Worm (Caenorhabditis elegans): ENCODE measurements around the gene srx-43.

The srx-43 gene

DNA sequence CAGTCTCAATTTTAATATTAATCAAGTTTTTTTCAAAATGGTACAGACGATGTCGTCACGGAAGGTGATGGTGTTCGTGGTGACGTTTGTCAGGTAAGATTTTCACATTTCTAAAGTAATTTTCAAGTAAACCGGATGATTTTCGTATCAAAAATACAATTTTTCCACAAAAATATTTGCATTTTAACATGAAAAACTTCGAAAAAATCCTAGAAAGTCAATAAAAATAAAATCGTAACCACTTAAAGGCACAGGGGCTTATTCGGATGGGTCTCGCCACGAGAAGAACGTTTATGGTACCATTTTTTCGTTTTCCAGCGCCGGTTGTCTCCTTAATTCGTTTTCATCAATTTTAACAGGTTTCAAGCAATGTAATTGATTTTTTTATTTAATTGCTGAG is 6.5 kb downstream of the srx-43 start, which contains the start of gene T10C6.6:
TSS of gene T10C6.6 (plus strand) at position 27 of the 400 bp plus-strand sequence.
- TF ChIP-seq elt-2 (tag; optimal IDR thresholded peaks at IDR 0.05), result peak; percentile 44
- no peak for TF ChIP-seq tbx-7 (tag; optimal IDR thresholded peaks at IDR 0.05)

- no peak for TF ChIP-seq madf-2 (tag; optimal IDR thresholded peaks at IDR 0.05)
- no peak for TF ChIP-seq syd-9 (tag; optimal IDR thresholded peaks at IDR 0.05)
- no peak for TF ChIP-seq nhr-11 (tag; optimal IDR thresholded peaks at IDR 0.05)
- no peak for TF ChIP-seq ceh-22 (tag; optimal IDR thresholded peaks at IDR 0.05)
- TF ChIP-seq C38D4.7 (GFP tag; optimal IDR thresholded peaks at IDR 0.05), result no peak
- TF ChIP-seq ceh-14 (tag; optimal IDR thresholded peaks at IDR 0.05), result no peak
- no peak for TF ChIP-seq ceh-19 (GFP tag; optimal IDR thresholded peaks at IDR 0.05)
- no peak for TF ChIP-seq ahr-1 (tag; optimal IDR thresholded peaks at IDR 0.05)
- no peak for TF ChIP-seq hlh-15 (tag; optimal IDR thresholded peaks at IDR 0.05)
Measured at ce11 chrV:16024917-16025316, 7.1 kb downstream of the srx-43 start.

- no peak for TF ChIP-seq ref-2 (tag; optimal IDR thresholded peaks at IDR 0.05)
- TF ChIP-seq nhr-232 (tag; optimal IDR thresholded peaks at IDR 0.05), result no peak
- no peak for TF ChIP-seq pros-1 (tag; optimal IDR thresholded peaks at IDR 0.05)
- TF ChIP-seq ceh-14 (tag; optimal IDR thresholded peaks at IDR 0.05), result no peak
- TF ChIP-seq K02D7.2 (tag; optimal IDR thresholded peaks at IDR 0.05), result no peak
- TF ChIP-seq ttx-3 (tag; optimal IDR thresholded peaks at IDR 0.05), result no peak
- no peak for TF ChIP-seq ets-4 (tag; optimal IDR thresholded peaks at IDR 0.05)
- TF ChIP-seq unc-55 (GFP tag; optimal IDR thresholded peaks at IDR 0.05), result no peak
- TF ChIP-seq unc-86 (tag; optimal IDR thresholded peaks at IDR 0.05), result no peak
- no peak for TF ChIP-seq fkh-10 (GFP tag; optimal IDR thresholded peaks at IDR 0.05)
- TF ChIP-seq T23F11.4 (GFP tag; optimal IDR thresholded peaks at IDR 0.05), result no peak
Measured at ce11 chrV:16029237-16029636, 11.5 kb downstream of the srx-43 start.

ce11 chrV:16031571-16031970 is 13.8 kb downstream of the srx-43 start, which contains the start of gene T10C6.7:
Gene T10C6.7 (minus strand): TSS chrV:16031713.
- TF ChIP-seq dve-1 (tag; optimal IDR thresholded peaks at IDR 0.05) (no peak), ceh-31 (tag; optimal IDR thresholded peaks at IDR 0.05) (no peak)

ce11 chrV:16032761-16033160 is 15.0 kb downstream of the srx-43 start, which contains the start of gene T10C6.16:
Gene T10C6.16 (minus strand): TSS chrV:16033005.
- TF ChIP-seq sox-4 (tag; optimal IDR thresholded peaks at IDR 0.05), result no peak
- no peak for TF ChIP-seq lin-11 (tag; optimal IDR thresholded peaks at IDR 0.05)
- no peak for TF ChIP-seq unc-42 (tag; optimal IDR thresholded peaks at IDR 0.05)
- TF ChIP-seq C08G9.2 (tag; optimal IDR thresholded peaks at IDR 0.05), result no peak
- TF ChIP-seq madf-2 (tag; optimal IDR thresholded peaks at IDR 0.05), result no peak
- TF ChIP-seq ceh-6 (GFP tag; optimal IDR thresholded peaks at IDR 0.05), result no peak
- no peak for TF ChIP-seq zip-5 (tag; optimal IDR thresholded peaks at IDR 0.05)
- no peak for TF ChIP-seq ceh-9 (tag; optimal IDR thresholded peaks at IDR 0.05)
- TF ChIP-seq ceh-30 (tag; optimal IDR thresholded peaks at IDR 0.05), result no peak
- no peak for TF ChIP-seq ceh-34 (tag; optimal IDR thresholded peaks at IDR 0.05)
- TF ChIP-seq elt-4 (tag; optimal IDR thresholded peaks at IDR 0.05), result no peak
- TF ChIP-seq hlh-30 (tag; optimal IDR thresholded peaks at IDR 0.05; ENCODE audit: insufficient read depth), result no peak
- no peak for TF ChIP-seq unc-86 (tag; optimal IDR thresholded peaks at IDR 0.05)
- no peak for TF ChIP-seq ceh-22 (tag; optimal IDR thresholded peaks at IDR 0.05)
- TF ChIP-seq ceh-19 (GFP tag; optimal IDR thresholded peaks at IDR 0.05), result no peak
- no peak for TF ChIP-seq nhr-232 (tag; optimal IDR thresholded peaks at IDR 0.05)

- no peak for TF ChIP-seq odd-2 (tag; optimal IDR thresholded peaks at IDR 0.05)
- TF ChIP-seq nfya-1 (tag; optimal IDR thresholded peaks at IDR 0.05), result no peak
- no peak for TF ChIP-seq tbx-7 (tag; optimal IDR thresholded peaks at IDR 0.05)
- no peak for TF ChIP-seq pat-9 (tag; optimal IDR thresholded peaks at IDR 0.05)
- no peak for TF ChIP-seq dmd-4 (tag; optimal IDR thresholded peaks at IDR 0.05; ENCODE audit: borderline replicate concordance)
- TF ChIP-seq ets-4 (tag; optimal IDR thresholded peaks at IDR 0.05), result no peak
- TF ChIP-seq fax-1 (tag; optimal IDR thresholded peaks at IDR 0.05), result no peak
- no peak for TF ChIP-seq pha-2 (tag; optimal IDR thresholded peaks at IDR 0.05)
- TF ChIP-seq K02D7.2 (tag; optimal IDR thresholded peaks at IDR 0.05), result no peak
- no peak for TF ChIP-seq hlh-30 (tag; optimal IDR thresholded peaks at IDR 0.05; ENCODE audit: insufficient read depth)
- no peak for TF ChIP-seq pros-1 (tag; optimal IDR thresholded peaks at IDR 0.05)
- TF ChIP-seq ttx-3 (tag; optimal IDR thresholded peaks at IDR 0.05), result no peak
- no peak for TF ChIP-seq ceh-14 (tag; optimal IDR thresholded peaks at IDR 0.05)
Measured at ce11 chrV:16033491-16033890, 15.7 kb downstream of the srx-43 start.
